Fruit fly (Drosophila melanogaster): Measurements from ENCODE around the gene CG43703.

CG43703 gene

dm6 chr2L:3772937-3773623 lies 7.8 kb downstream of the CG43703 start (continued):
- no peak for TF ChIP-seq jigr1 (GFP tag; IDR thresholded peaks at IDR 0.05)
- no peak for TF ChIP-seq CG1603 (tag; optimal IDR thresholded peaks at IDR 0.05)
- TF ChIP-seq CG14710 (tag; optimal IDR thresholded peaks at IDR 0.05): peak; percentile 71
- peak; percentile 48 for TF ChIP-seq CG4424 (GFP tag; optimal IDR thresholded peaks at IDR 0.05)
- TF ChIP-seq Eip74EF (GFP tag; optimal IDR thresholded peaks at IDR 0.05): peak in 1 of 2 experiments; percentile 43
- TF ChIP-seq CG12219 (GFP tag; optimal IDR thresholded peaks at IDR 0.05): no peak
- peak; percentile 55 for TF ChIP-seq tio (GFP tag; optimal IDR thresholded peaks at IDR 0.05)
- TF ChIP-seq CG6683 (GFP tag; optimal IDR thresholded peaks at IDR 0.05): no peak
- TF ChIP-seq CG17568 (GFP tag; optimal IDR thresholded peaks at IDR 0.05): peak; percentile 56
- no peak for TF ChIP-seq CG34376 (GFP tag; optimal IDR thresholded peaks at IDR 0.05)
- TF ChIP-seq CG7745 (tag; optimal IDR thresholded peaks at IDR 0.05): no peak
- 0 out of 3 replicates have a peak, but pooled peaks have one; percentile 27 for TF ChIP-seq Opbp (GFP tag; IDR thresholded peaks at IDR 0.05; ENCODE audit: partially characterized antibody)
- no peak for TF ChIP-seq Ptx1 (GFP tag; IDR thresholded peaks at IDR 0.05)
- TF ChIP-seq CG18599 (GFP tag; optimal IDR thresholded peaks at IDR 0.05): peak; percentile 57
- peak in 1 of 3 experiments; percentile 22 for TF ChIP-seq Stat92E (GFP tag; optimal IDR thresholded peaks at IDR 0.05)
- no peak for TF ChIP-seq zfh1 (GFP tag; IDR thresholded peaks at IDR 0.05)
- TF ChIP-seq CG17802 (tag; optimal IDR thresholded peaks at IDR 0.05): no peak
- no peak for TF ChIP-seq D (optimal IDR thresholded peaks at IDR 0.05)
- TF ChIP-seq D (GFP tag; optimal IDR thresholded peaks at IDR 0.05): peak; percentile 49
- peak; percentile 53 for TF ChIP-seq Nf-YC (tag; optimal IDR thresholded peaks at IDR 0.05)
- TF ChIP-seq CG9932 (GFP tag; IDR thresholded peaks at IDR 0.05): peak; percentile 32; the same call in 1 of the 2 replicates
- TF ChIP-seq seq (GFP tag; IDR thresholded peaks at IDR 0.05): peak; percentile 24; the same call in 1 of the 2 replicates
- no peak for TF ChIP-seq pan (optimal IDR thresholded peaks at IDR 0.05)
- TF ChIP-seq pan (GFP tag; optimal IDR thresholded peaks at IDR 0.05 in 1 of 2, IDR thresholded peaks at IDR 0.05 in 1 of 2): no peak
- peak; percentile 37 for TF ChIP-seq Med (GFP tag)
- peak; percentile 58 for TF ChIP-seq cwo (GFP tag; optimal IDR thresholded peaks at IDR 0.05)
- TF ChIP-seq CG3281 (GFP tag; optimal IDR thresholded peaks at IDR 0.05): peak; percentile 43
- peak; percentile 32 for TF ChIP-seq sug (tag; optimal IDR thresholded peaks at IDR 0.05)
- no peak for TF ChIP-seq hth (optimal IDR thresholded peaks at IDR 0.05)
- TF ChIP-seq Hmr (GFP tag; optimal IDR thresholded peaks at IDR 0.05): peak; percentile 36
- peak; percentile 43 for TF ChIP-seq CG13296 (GFP tag; optimal IDR thresholded peaks at IDR 0.05)
- TF ChIP-seq CG14014 (GFP tag; IDR thresholded peaks at IDR 0.05): no peak
- TF ChIP-seq CG18764 (GFP tag; optimal IDR thresholded peaks at IDR 0.05): peak; percentile 14
- peak; percentile 7 for TF ChIP-seq lilli (GFP tag; optimal IDR thresholded peaks at IDR 0.05)
- no peak for TF ChIP-seq CG16863 (GFP tag; optimal IDR thresholded peaks at IDR 0.05)
- TF ChIP-seq trh (GFP tag; optimal IDR thresholded peaks at IDR 0.05): peak; percentile 3
- TF ChIP-seq CG9215 (GFP tag; IDR thresholded peaks at IDR 0.05): no peak
- TF ChIP-seq phol (tag; optimal IDR thresholded peaks at IDR 0.05): peak; percentile 82
- TF ChIP-seq Max (GFP tag; optimal IDR thresholded peaks at IDR 0.05): peak; percentile 16
- TF ChIP-seq Antp (GFP tag; optimal IDR thresholded peaks at IDR 0.05): no peak
- TF ChIP-seq H15 (GFP tag; IDR thresholded peaks at IDR 0.05): no peak
- no peak for TF ChIP-seq p53 (GFP tag; optimal IDR thresholded peaks at IDR 0.05)
- TF ChIP-seq org-1 (GFP tag; optimal IDR thresholded peaks at IDR 0.05): no peak
- no peak for TF ChIP-seq CG10565 (GFP tag; optimal IDR thresholded peaks at IDR 0.05)
- no peak for TF ChIP-seq shn (GFP tag; optimal IDR thresholded peaks at IDR 0.05)
- no peak for TF ChIP-seq CG5953 (GFP tag; IDR thresholded peaks at IDR 0.05)
- no peak for TF ChIP-seq wdn (GFP tag; IDR thresholded peaks at IDR 0.05)
- no peak for TF ChIP-seq NK7.1 (GFP tag; optimal IDR thresholded peaks at IDR 0.05)
- no peak for TF ChIP-seq Elba2 (GFP tag; optimal IDR thresholded peaks at IDR 0.05)
- peak; percentile 55; the same call in 1 of the 2 replicates for TF ChIP-seq CG6689 (GFP tag; IDR thresholded peaks at IDR 0.05)

Measured in whole organism, embryonic.